Fruit fly (Drosophila melanogaster) whole organism, embryonic: ENCODE measurements around the gene Lamp1.

Experiments used
- Blimp-1 ChIP-seq: fragments of 200-800 bp; sonication (Bioruptor generic); optimal IDR thresholded peaks from 3 replicates; lab custom pipeline; 2018; ENCODE audit warnings: missing biosample characterization, missing genetic modification characterization, mild to moderate bottlenecking, moderate library complexity, missing genetic modification reagents
- CG11504 ChIP-seq: fragments of 200-800 bp; sonication (Bioruptor generic); optimal IDR thresholded peaks from 3 replicates; lab custom pipeline; 2019; ENCODE audit warnings: missing biosample characterization, mild to moderate bottlenecking, missing genetic modification characterization, moderate library complexity
- CG11723 ChIP-seq: fragments of 200-800 bp; sonication (Bioruptor generic); optimal IDR thresholded peaks from 2 replicates; lab custom pipeline; 2017; ENCODE audit warnings: missing biosample characterization, mild to moderate bottlenecking, missing genetic modification characterization
- CG12236 ChIP-seq: fragments of 200-800 bp; sonication (Bioruptor generic); optimal IDR thresholded peaks from 2 replicates; lab custom pipeline; 2016; ENCODE audit warnings: missing biosample characterization, missing genetic modification characterization
- CG12299 ChIP-seq: fragments of 200-800 bp; sonication (Bioruptor generic); optimal IDR thresholded peaks from 2 replicates; lab custom pipeline; 2018; ENCODE audit warnings: missing biosample characterization, mild to moderate bottlenecking, missing genetic modification characterization
- CG14050 ChIP-seq: fragments of 200-800 bp; sonication (Bioruptor generic); IDR thresholded peaks from 3 replicates; pipeline ENCODE4 v1.3.6; 2022; ENCODE audit warnings: missing biosample characterization, missing genetic modification characterization
- CG17802 ChIP-seq: fragments of 200-800 bp; sonication (Bioruptor generic); optimal IDR thresholded peaks from 2 replicates; lab custom pipeline; 2018; ENCODE audit warnings: missing biosample characterization, mild to moderate bottlenecking, missing genetic modification characterization, moderate library complexity
- CG18599 ChIP-seq: fragments of 200-800 bp; sonication (Bioruptor generic); optimal IDR thresholded peaks from 3 replicates; lab custom pipeline; 2017; ENCODE audit warnings: missing biosample characterization, missing genetic modification characterization, mild to moderate bottlenecking, moderate library complexity, missing genetic modification reagents
- CG2129 ChIP-seq: fragments of 200-800 bp; sonication (Bioruptor generic); IDR thresholded peaks from 2 replicates; pipeline ENCODE4 v1.3.6; 2022; ENCODE audit warnings: missing biosample characterization, missing genetic modification characterization; ENCODE audit not compliant: partially characterized antibody
- CG2202 ChIP-seq: fragments of 200-800 bp; sonication (Bioruptor generic); optimal IDR thresholded peaks from 2 replicates; lab custom pipeline; 2018; ENCODE audit warnings: missing biosample characterization, mild to moderate bottlenecking, missing genetic modification characterization
- CG34376 ChIP-seq: fragments of 200-800 bp; sonication (Bioruptor generic); optimal IDR thresholded peaks from 2 replicates; lab custom pipeline; 2018; ENCODE audit warnings: missing biosample characterization, mild to moderate bottlenecking, missing genetic modification characterization
- CG4328 ChIP-seq: fragments of 200-800 bp; sonication (Bioruptor generic); optimal IDR thresholded peaks from 3 replicates; lab custom pipeline; 2017; ENCODE audit warnings: missing biosample characterization, missing genetic modification reagents, missing genetic modification characterization
- CG8290 ChIP-seq, 3 experiments: fragments of 200-800 bp; sonication (Bioruptor generic); optimal IDR thresholded peaks; 2 replicates each; lab custom pipeline; 2016 to 2019; ENCODE audit warnings: missing biosample characterization in 3 of 3, missing genetic modification characterization in 3 of 3, mild to moderate bottlenecking in 2 of 3, moderate library complexity in 1 of 3
- CG8359 ChIP-seq: fragments of 200-800 bp; sonication (Bioruptor generic); optimal IDR thresholded peaks from 2 replicates; lab custom pipeline; 2017; ENCODE audit warnings: missing biosample characterization, mild to moderate bottlenecking, missing genetic modification characterization, borderline replicate concordance
- CG8924 ChIP-seq: fragments of 200-800 bp; optimal IDR thresholded peaks from 3 replicates; lab custom pipeline; 2019; ENCODE audit warnings: missing biosample characterization, mild to moderate bottlenecking, missing genetic modification characterization, moderate library complexity
- CkIIα-i1 ChIP-seq: fragments of 200-800 bp; sonication (Bioruptor generic); IDR thresholded peaks from 2 replicates; pipeline ENCODE4 v1.3.6; 2022; ENCODE audit warnings: missing biosample characterization, missing genetic modification characterization
- D ChIP-seq, 2 experiments: fragments of 200-800 bp in 1 of 2; fragments of >200 bp in 1 of 2; sonication (Bioruptor generic) in 1 of 2; optimal IDR thresholded peaks; 2 replicates in 1 of 2; 3 replicates in 1 of 2; lab custom pipeline; 2017; ENCODE audit warnings: mild to moderate bottlenecking in 1 of 2, missing biosample characterization in 1 of 2, missing genetic modification characterization in 1 of 2, missing genetic modification reagents in 1 of 2
- Dll ChIP-seq: fragments of 200-800 bp; sonication (Bioruptor generic); IDR thresholded peaks from 4 replicates; pipeline ENCODE4 v1.3.6; 2022; ENCODE audit warnings: missing biosample characterization, missing genetic modification characterization; ENCODE audit not compliant: partially characterized antibody
- Hmr ChIP-seq: fragments of 200-800 bp; sonication (Bioruptor generic); optimal IDR thresholded peaks from 3 replicates; lab custom pipeline; 2017; ENCODE audit warnings: mild to moderate bottlenecking, missing biosample characterization, missing genetic modification reagents, missing genetic modification characterization
- Hr78 ChIP-seq, 2 experiments: fragments of 200-800 bp in 1 of 2; fragments of >200 bp in 1 of 2; sonication (Bioruptor generic) in 1 of 2; optimal IDR thresholded peaks; 2 replicates each; lab custom pipeline; 2017 to 2019; ENCODE audit warnings: missing biosample characterization in 2 of 2, missing genetic modification characterization in 2 of 2, mild to moderate bottlenecking in 1 of 2, moderate library complexity in 1 of 2
- Mes4 ChIP-seq: fragments of 200-800 bp; sonication (Bioruptor generic); optimal IDR thresholded peaks from 2 replicates; lab custom pipeline; 2016; ENCODE audit warnings: missing biosample characterization, missing genetic modification characterization
- Mrtf ChIP-seq: fragments of 200-800 bp; sonication (Bioruptor generic); IDR thresholded peaks from 3 replicates; pipeline ENCODE4 v1.3.6; 2022; ENCODE audit warnings: missing biosample characterization, missing genetic modification characterization
- Oaz ChIP-seq: fragments of 200-800 bp; sonication (Bioruptor generic); IDR thresholded peaks from 2 replicates; pipeline ENCODE4 v1.3.6; 2022; ENCODE audit warnings: missing biosample characterization, missing genetic modification characterization
- Opbp ChIP-seq: fragments of 200-800 bp; sonication (Bioruptor generic); IDR thresholded peaks from 3 replicates; pipeline ENCODE4 v1.3.6; 2022; ENCODE audit warnings: missing biosample characterization, missing genetic modification characterization; ENCODE audit not compliant: partially characterized antibody
- Side ChIP-seq: fragments of 200-800 bp; sonication (Bioruptor generic); optimal IDR thresholded peaks from 2 replicates; lab custom pipeline; 2016; ENCODE audit warnings: missing biosample characterization, missing genetic modification characterization
- Sry-β ChIP-seq: fragments of 200-800 bp; sonication (Bioruptor generic); optimal IDR thresholded peaks from 2 replicates; lab custom pipeline; 2018; ENCODE audit warnings: missing biosample characterization, mild to moderate bottlenecking, missing genetic modification characterization, moderate library complexity
- Sry-δ ChIP-seq: fragments of 200-800 bp; sonication (Bioruptor generic); optimal IDR thresholded peaks from 2 replicates; lab custom pipeline; 2016; ENCODE audit warnings: missing biosample characterization, missing genetic modification characterization
- al ChIP-seq: fragments of 200-800 bp; sonication (Bioruptor generic); IDR thresholded peaks from 2 replicates; pipeline ENCODE4 v1.3.6; 2022; ENCODE audit warnings: missing biosample characterization, missing genetic modification characterization
- bsh ChIP-seq, 2 experiments: fragments of 200-800 bp; sonication (Bioruptor generic); optimal IDR thresholded peaks; 2 replicates each; lab custom pipeline; 2017 to 2018; ENCODE audit warnings: mild to moderate bottlenecking in 2 of 2, missing biosample characterization in 2 of 2, missing genetic modification characterization in 2 of 2, moderate library complexity in 1 of 2
- chif ChIP-seq, 2 experiments: fragments of 200-800 bp; sonication (Bioruptor generic); optimal IDR thresholded peaks; 3 replicates each; lab custom pipeline; 2016; ENCODE audit warnings: missing biosample characterization in 2 of 2, missing genetic modification characterization in 2 of 2
- chm ChIP-seq: fragments of 200-800 bp; sonication (Bioruptor generic); IDR thresholded peaks from 2 replicates; pipeline ENCODE4 v1.3.6; 2022; ENCODE audit warnings: missing biosample characterization, missing genetic modification characterization
- chn ChIP-seq: fragments of 200-800 bp; sonication (Bioruptor generic); optimal IDR thresholded peaks from 2 replicates; lab custom pipeline; 2016; ENCODE audit warnings: missing biosample characterization, missing genetic modification characterization
- dan ChIP-seq: fragments of 200-800 bp; sonication (Bioruptor generic); IDR thresholded peaks from 2 replicates; pipeline ENCODE4 v1.3.6; 2022; ENCODE audit warnings: missing biosample characterization, missing genetic modification characterization
- fd64A ChIP-seq: fragments of 200-800 bp; sonication (Bioruptor generic); optimal IDR thresholded peaks from 3 replicates; lab custom pipeline; 2018; ENCODE audit warnings: missing biosample characterization, mild to moderate bottlenecking, missing genetic modification characterization
- kah ChIP-seq: fragments of 200-800 bp; sonication (Bioruptor generic); optimal IDR thresholded peaks from 2 replicates; lab custom pipeline; 2018; ENCODE audit warnings: missing biosample characterization, mild to moderate bottlenecking, missing genetic modification characterization
- maf-S ChIP-seq: fragments of 200-800 bp; sonication (Bioruptor generic); optimal IDR thresholded peaks from 2 replicates; lab custom pipeline; 2016; ENCODE audit warnings: missing biosample characterization, missing genetic modification characterization
- mam ChIP-seq: fragments of 200-800 bp; sonication (Bioruptor generic); optimal IDR thresholded peaks from 3 replicates; lab custom pipeline; 2016; ENCODE audit warnings: missing biosample characterization, missing genetic modification characterization
- mirr ChIP-seq: fragments of 200-800 bp; sonication (Bioruptor generic); optimal IDR thresholded peaks from 3 replicates; lab custom pipeline; 2018; ENCODE audit warnings: missing biosample characterization, mild to moderate bottlenecking, missing genetic modification characterization
- pan ChIP-seq, 4 experiments: fragments of >200 bp in 3 of 4; fragments of 200-800 bp in 1 of 4; sonication (Bioruptor generic) in 1 of 4; optimal IDR thresholded peaks in 3 of 4; IDR thresholded peaks in 1 of 4; 2 replicates each; pipeline versions ENCODE4 v1.3.6 to Lab custom; 2017 to 2022; ENCODE audit warnings: missing biosample characterization in 2 of 4, missing genetic modification characterization in 2 of 4, mixed read lengths in 1 of 4
- pb ChIP-seq: fragments of 200-800 bp; sonication (Bioruptor generic); optimal IDR thresholded peaks from 3 replicates; lab custom pipeline; 2016; ENCODE audit warnings: missing biosample characterization, missing genetic modification characterization
- peb ChIP-seq: fragments of 200-800 bp; sonication (Bioruptor generic); IDR thresholded peaks from 2 replicates; pipeline ENCODE4 v1.3.6; 2022; ENCODE audit warnings: missing biosample characterization, missing genetic modification characterization
- pfk ChIP-seq: fragments of 200-800 bp; sonication (Bioruptor generic); optimal IDR thresholded peaks from 2 replicates; lab custom pipeline; 2018; ENCODE audit warnings: missing biosample characterization, mild to moderate bottlenecking, missing genetic modification characterization, moderate library complexity
- phol ChIP-seq: fragments of 200-800 bp; sonication (Bioruptor generic); optimal IDR thresholded peaks from 3 replicates; lab custom pipeline; 2018; ENCODE audit warnings: missing biosample characterization, mild to moderate bottlenecking, missing genetic modification characterization, moderate library complexity
- schlank ChIP-seq: fragments of 200-800 bp; sonication (Bioruptor generic); optimal IDR thresholded peaks from 2 replicates; lab custom pipeline; 2018; ENCODE audit warnings: missing biosample characterization, mild to moderate bottlenecking, missing genetic modification characterization
- slp2 ChIP-seq: fragments of 200-800 bp; sonication (Bioruptor generic); optimal IDR thresholded peaks from 2 replicates; lab custom pipeline; 2016; ENCODE audit warnings: missing biosample characterization, missing genetic modification characterization
- ttk ChIP-seq: fragments of 200-800 bp; sonication (Bioruptor generic); IDR thresholded peaks from 2 replicates; pipeline ENCODE4 v2.1.2; 2022; ENCODE audit warnings: missing biosample characterization, missing genetic modification characterization
- z ChIP-seq: fragments of 200-800 bp; sonication (Bioruptor generic); IDR thresholded peaks from 3 replicates; pipeline ENCODE4 v1.3.6; 2022; ENCODE audit warnings: missing biosample characterization, missing genetic modification characterization
- zen2 ChIP-seq: fragments of 200-800 bp; sonication (Bioruptor generic); IDR thresholded peaks from 3 replicates; pipeline ENCODE4 v1.3.6; 2022; ENCODE audit warnings: missing biosample characterization, missing genetic modification characterization; ENCODE audit not compliant: partially characterized antibody

Gene Lamp1

DNA sequence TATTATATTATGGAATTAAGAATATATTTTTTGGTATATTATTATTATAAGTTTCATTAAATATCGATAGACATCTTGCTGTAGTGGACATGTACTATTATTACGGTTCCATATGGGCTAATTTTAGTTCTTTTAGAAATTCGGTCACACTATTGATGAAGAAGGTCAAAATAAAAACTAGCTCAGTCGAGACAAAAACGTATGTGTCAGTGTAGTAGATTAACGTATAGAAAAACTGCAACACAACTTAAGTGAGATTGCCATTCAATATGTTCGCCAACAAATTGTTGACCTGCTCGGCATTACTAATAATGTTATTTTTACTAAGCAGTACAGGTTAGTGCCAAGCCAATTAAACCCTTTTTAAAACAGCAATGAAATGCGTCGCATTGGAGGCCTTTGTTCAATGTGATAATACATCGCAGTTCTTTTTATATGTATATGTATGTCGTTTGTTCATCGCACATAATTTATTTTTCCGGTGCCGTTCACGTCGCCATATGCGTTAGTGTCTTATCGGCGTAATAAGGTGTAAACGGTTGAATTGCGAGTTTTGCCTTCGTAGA, at the start of gene Lamp1 (continued):
- TF ChIP-seq CG8924 (peak; percentile 46), chif (GFP tag; optimal IDR thresholded peaks at IDR 0.05; lab: Kevin White, UChicago) (no peak), CG11504 (peak; percentile 49), Sry-δ (GFP tag; lab: Kevin White, UChicago) (peak; percentile 27), CG11723 (GFP tag; lab: Kevin White, UChicago) (peak; percentile 54), CG18599 (GFP tag; lab: Kevin White, UChicago) (no peak), CkIIα-i1 (GFP tag; lab: Robert Waterston, UW) (no peak), peb (GFP tag; lab: Robert Waterston, UW) (no peak), mirr (GFP tag; lab: Kevin White, UChicago) (no peak), CG4328 (GFP tag; lab: Kevin White, UChicago) (no peak), slp2 (GFP tag; lab: Kevin White, UChicago) (no peak), CG2202 (tag; lab: Kevin White, UChicago) (no peak), schlank (tag; lab: Kevin White, UChicago) (no peak), zen2 (no peak), Hmr (GFP tag; lab: Kevin White, UChicago) (peak; percentile 19), Blimp-1 (GFP tag; lab: Kevin White, UChicago) (no peak), Side (no peak), bsh (GFP tag; optimal IDR thresholded peaks at IDR 0.05; lab: Kevin White, UChicago) (peak in 1 of 2 experiments; percentile 22), pfk (no peak), D (optimal IDR thresholded peaks at IDR 0.05; lab: Kevin White, UChicago) (no peak), D (GFP tag; optimal IDR thresholded peaks at IDR 0.05; lab: Kevin White, UChicago) (no peak), CG17802 (tag; lab: Kevin White, UChicago) (peak; percentile 91), fd64A (GFP tag; lab: Kevin White, UChicago) (no peak), Hr78 (GFP tag; optimal IDR thresholded peaks at IDR 0.05; lab: Kevin White, UChicago) (peak in 1 of 2 experiments; percentile 48), Dll (GFP tag; lab: Robert Waterston, UW) (no peak), Opbp (GFP tag; lab: Robert Waterston, UW) (no peak), al (GFP tag; lab: Robert Waterston, UW) (no peak), CG8359 (GFP tag; lab: Kevin White, UChicago) (no peak), pb (GFP tag; lab: Kevin White, UChicago) (no peak), chn (GFP tag; lab: Kevin White, UChicago) (no peak), CG2129 (GFP tag; lab: Robert Waterston, UW) (no peak), kah (GFP tag; lab: Kevin White, UChicago) (no peak), dan (no peak), mam (no peak), CG12236 (GFP tag; lab: Kevin White, UChicago) (no peak), pan (optimal IDR thresholded peaks at IDR 0.05; lab: Kevin White, UChicago) (no peak), pan (GFP tag; optimal IDR thresholded peaks at IDR 0.05 in 1 of 2, IDR thresholded peaks at IDR 0.05 in 1 of 2) (no peak), Mes4 (GFP tag; lab: Kevin White, UChicago) (no peak), chm (peak; percentile 56; the same call in 1 of the 2 replicates), maf-S (GFP tag; lab: Kevin White, UChicago) (no peak), Mrtf (GFP tag; lab: Robert Waterston, UW) (no peak; the same call in 2 of the 3 replicates), z (no peak), Oaz (GFP tag; lab: Robert Waterston, UW) (no peak), CG12299 (peak; percentile 18), ttk (GFP tag; lab: Robert Waterston, UW) (no peak), CG34376 (GFP tag; lab: Kevin White, UChicago) (peak; percentile 42), CG14050 (GFP tag; lab: Robert Waterston, UW) (no peak), Sry-β (GFP tag; lab: Kevin White, UChicago) (no peak), phol (peak; percentile 62), CG8290 (GFP tag; optimal IDR thresholded peaks at IDR 0.05; lab: Kevin White, UChicago) (peak; percentile 56), CG8290 (tag; optimal IDR thresholded peaks at IDR 0.05; lab: Kevin White, UChicago) (peak in 1 of 2 experiments; percentile 34)
